Worm (Caenorhabditis elegans) whole organism, mixed stage, embryonic: ENCODE data around the gene R07E3.7.

Experiments
- M03D4.4 ChIP-seq: sonication (generic microtip); optimal IDR thresholded peaks from 2 replicates; lab custom pipeline; 2017; ENCODE audit warnings: mild to moderate bottlenecking, missing genetic modification characterization, missing compliant biosample characterization
- ces-1 ChIP-seq: fragments of 150-350 bp; optimal IDR thresholded peaks from 2 replicates; lab custom pipeline; 2014; ENCODE audit warnings: missing biosample characterization, missing genetic modification reagents, missing genetic modification characterization
- elt-1 ChIP-seq: sonication (generic microtip); optimal IDR thresholded peaks from 2 replicates; lab custom pipeline; 2017; ENCODE audit warnings: missing genetic modification characterization, mild to moderate bottlenecking, missing compliant biosample characterization, antibody characterized with exemption, moderate library complexity, borderline replicate concordance; ENCODE audit not compliant: insufficient read depth
- pha-4 ChIP-seq: fragments of 150-350 bp; optimal IDR thresholded peaks from 2 replicates; lab custom pipeline; 2018; ENCODE audit warnings: missing biosample characterization, missing genetic modification reagents, missing genetic modification characterization
- unc-39 ChIP-seq: fragments of 150-350 bp; optimal IDR thresholded peaks from 2 replicates; lab custom pipeline; 2014; ENCODE audit warnings: missing biosample characterization, missing genetic modification characterization
- unc-62 ChIP-seq: fragments of 150-350 bp; optimal IDR thresholded peaks from 2 replicates; lab custom pipeline; 2014; ENCODE audit warnings: missing biosample characterization, missing genetic modification reagents, missing genetic modification characterization
- ztf-11 ChIP-seq: fragments of 150-350 bp; optimal IDR thresholded peaks from 2 replicates; lab custom pipeline; 2014; ENCODE audit warnings: missing biosample characterization, missing genetic modification characterization

DNA sequence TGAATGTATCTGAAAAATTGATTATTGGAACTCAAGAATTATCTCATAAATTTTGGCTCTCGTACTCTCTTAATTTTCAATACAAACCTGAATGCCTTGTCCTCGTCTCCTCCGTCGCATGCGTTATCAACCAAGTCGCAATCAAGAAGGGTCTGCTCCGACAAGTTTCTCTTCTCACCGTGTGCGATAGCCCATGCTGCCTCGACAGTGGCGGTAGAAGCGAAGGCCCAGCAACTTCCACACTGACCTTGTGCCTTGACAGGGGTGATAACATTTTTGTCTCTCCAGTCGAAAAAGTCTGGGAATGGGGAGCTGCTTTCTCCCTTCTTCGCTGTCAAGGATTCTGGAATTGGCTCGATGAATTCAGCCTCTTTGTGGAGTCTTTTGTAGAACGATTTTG, 15.5 kb downstream of the R07E3.7 start:
- TF ChIP-seq unc-39 (no peak), ztf-11 (tag; lab: Kevin White, UChicago) (no peak), unc-62 (GFP tag; lab: Kevin White, UChicago) (no peak), pha-4 (no peak), ces-1 (GFP tag; lab: Kevin White, UChicago) (no peak), M03D4.4 (tag; lab: Kevin White, UChicago) (no peak), elt-1 (tag; lab: Kevin White, UChicago) (no peak)
